Worm (Caenorhabditis elegans) whole organism, young adult: Measurements from ENCODE around the gene ZC513.14.

Experiments
- F57A8.1 ChIP-seq: fragments of 200-800 bp; sonication (Bioruptor generic); optimal IDR thresholded peaks from 2 replicates; lab custom pipeline; 2018; ENCODE audit warnings: mild to moderate bottlenecking, missing genetic modification characterization, moderate library complexity, missing compliant biosample characterization
- ceh-27 ChIP-seq: fragments of 200-800 bp; sonication (Bioruptor generic); optimal IDR thresholded peaks from 2 replicates; lab custom pipeline; 2018; ENCODE audit warnings: mild to moderate bottlenecking, missing genetic modification characterization, moderate library complexity, missing compliant biosample characterization
- dpl-1 ChIP-seq: fragments of 150-350 bp; optimal IDR thresholded peaks from 2 replicates; lab custom pipeline; 2014; ENCODE audit warnings: missing biosample characterization, missing genetic modification reagents, missing genetic modification characterization
- hrde-1 ChIP-seq: sonication (generic microtip); optimal IDR thresholded peaks from 2 replicates; lab custom pipeline; 2016; ENCODE audit warnings: missing genetic modification characterization, mild to moderate bottlenecking, missing compliant biosample characterization, moderate library complexity, missing genotype, missing genetic modification reagents, borderline replicate concordance
- madf-10 ChIP-seq: sonication (generic microtip); optimal IDR thresholded peaks from 2 replicates; lab custom pipeline; 2016; ENCODE audit warnings: mild to moderate bottlenecking, missing genetic modification characterization, missing compliant biosample characterization
- mel-28 ChIP-seq: sonication (generic microtip); optimal IDR thresholded peaks from 2 replicates; lab custom pipeline; 2016; ENCODE audit warnings: borderline replicate concordance, mild to moderate bottlenecking, missing genetic modification characterization, missing compliant biosample characterization
- nhr-179 ChIP-seq: sonication (generic microtip); optimal IDR thresholded peaks from 2 replicates; lab custom pipeline; 2016; ENCODE audit warnings: mild to moderate bottlenecking, missing genetic modification characterization, missing compliant biosample characterization
- pha-4 ChIP-seq: fragments of 150-350 bp; sonication (generic microtip); optimal IDR thresholded peaks from 2 replicates; lab custom pipeline; 2014; ENCODE audit warnings: missing biosample characterization, missing genetic modification reagents, missing genetic modification characterization
- repo-1 ChIP-seq: sonication (generic microtip); optimal IDR thresholded peaks from 2 replicates; lab custom pipeline; 2017; ENCODE audit warnings: mild to moderate bottlenecking, missing genetic modification characterization, missing compliant biosample characterization
- sea-2 ChIP-seq: fragments of 200-800 bp; sonication (Bioruptor generic); IDR thresholded peaks from 2 replicates; pipeline ENCODE4 v1.3.6; 2022; ENCODE audit warnings: missing genetic modification characterization, missing compliant biosample characterization
- snpc-4 ChIP-seq, 5 experiments: fragments of 150-350 bp in 1 of 5; sonication (generic microtip) in 4 of 5; optimal IDR thresholded peaks; 2 replicates each; lab custom pipeline; 2014 to 2018; ENCODE audit warnings: missing genetic modification characterization in 5 of 5, missing biosample characterization in 3 of 5, antibody characterized with exemption in 2 of 5, mild to moderate bottlenecking in 2 of 5, missing compliant biosample characterization in 2 of 5, missing genotype in 2 of 5, moderate library complexity in 2 of 5, missing genetic modification reagents in 1 of 5

DNA sequence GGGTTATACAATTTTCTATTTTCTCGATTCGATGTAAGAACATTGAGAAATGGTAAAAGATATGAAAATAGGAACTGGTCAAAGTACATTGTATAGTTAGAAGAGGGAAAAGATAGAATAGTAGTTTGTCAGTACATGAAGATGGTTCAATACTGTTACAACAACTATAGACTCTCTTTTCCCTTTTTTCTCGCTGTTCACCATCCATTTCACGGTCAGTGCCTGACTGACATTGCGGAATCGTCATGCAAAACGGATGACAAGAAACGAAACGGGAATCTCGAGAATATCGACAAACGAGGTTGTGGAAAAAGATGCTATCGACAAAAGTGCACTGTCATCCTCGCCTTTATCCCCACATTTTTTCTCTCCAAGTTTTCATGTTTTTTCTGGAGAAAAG is 7.8 kb upstream of the ZC513.14 start:
- no peak for TF ChIP-seq F57A8.1 (GFP tag; lab: Kevin White, UChicago)
- TF ChIP-seq dpl-1 (GFP tag; lab: Kevin White, UChicago), result no peak
- TF ChIP-seq madf-10 (tag; lab: Kevin White, UChicago), result no peak
- TF ChIP-seq sea-2 (GFP tag; lab: Robert Waterston, UW), result no peak
- TF ChIP-seq ceh-27 (GFP tag; lab: Kevin White, UChicago), result no peak
- TF ChIP-seq repo-1 (tag; lab: Kevin White, UChicago), result no peak
- no peak for TF ChIP-seq nhr-179
- TF ChIP-seq pha-4, result no peak
- TF ChIP-seq snpc-4 (GFP tag; optimal IDR thresholded peaks at IDR 0.05; lab: Kevin White, UChicago), result no peak
- TF ChIP-seq snpc-4 (tag; optimal IDR thresholded peaks at IDR 0.05; lab: Kevin White, UChicago), result no peak
- no peak for TF ChIP-seq mel-28 (tag; lab: Kevin White, UChicago)
- no peak for TF ChIP-seq hrde-1 (tag; lab: Kevin White, UChicago)
